Fruit fly (Drosophila melanogaster) whole organism, embryonic: ENCODE data around the gene CG31041.
A peak's percentile ranks its signal among the peaks of the same experiment; 100 is the strongest.

ENCODE experiments used
- Blimp-1 ChIP-seq: fragments of 200-800 bp; sonication (Bioruptor generic); optimal IDR thresholded peaks from 3 replicates; lab custom pipeline; 2018; ENCODE audit warnings: missing biosample characterization, missing genetic modification characterization, mild to moderate bottlenecking, moderate library complexity, missing genetic modification reagents
- CG10979 ChIP-seq: fragments of 200-800 bp; sonication (Bioruptor generic); optimal IDR thresholded peaks from 2 replicates; lab custom pipeline; 2018; ENCODE audit warnings: missing biosample characterization, mild to moderate bottlenecking, missing genetic modification characterization, moderate library complexity
- CG12942 ChIP-seq: fragments of 200-800 bp; sonication (Bioruptor generic); optimal IDR thresholded peaks from 3 replicates; lab custom pipeline; 2016; ENCODE audit warnings: missing biosample characterization, missing genetic modification characterization
- CG14710 ChIP-seq: fragments of 200-800 bp; sonication (Bioruptor generic); optimal IDR thresholded peaks from 3 replicates; lab custom pipeline; 2019; ENCODE audit warnings: missing biosample characterization, mild to moderate bottlenecking, missing genetic modification characterization, moderate library complexity
- CG1602 ChIP-seq: fragments of 200-800 bp; sonication (Bioruptor generic); optimal IDR thresholded peaks from 3 replicates; lab custom pipeline; 2016; ENCODE audit warnings: missing biosample characterization, missing genetic modification characterization
- CG1647 ChIP-seq: fragments of 200-800 bp; sonication (Bioruptor generic); optimal IDR thresholded peaks from 3 replicates; lab custom pipeline; 2016; ENCODE audit warnings: missing biosample characterization, missing genetic modification characterization
- CG16813 ChIP-seq: fragments of 200-800 bp; sonication (Bioruptor generic); IDR thresholded peaks from 3 replicates; pipeline ENCODE4 v1.3.6; 2022; ENCODE audit warnings: missing biosample characterization, missing genetic modification characterization; ENCODE audit not compliant: partially characterized antibody
- CG1832 ChIP-seq: fragments of 200-800 bp; sonication (Bioruptor generic); optimal IDR thresholded peaks from 2 replicates; lab custom pipeline; 2017; ENCODE audit warnings: missing biosample characterization, mild to moderate bottlenecking, missing genetic modification characterization, inconsistent platforms
- CG4820 ChIP-seq: fragments of 200-800 bp; sonication (Bioruptor generic); optimal IDR thresholded peaks from 3 replicates; lab custom pipeline; 2016; ENCODE audit warnings: missing biosample characterization, missing genetic modification characterization
- CG6272 ChIP-seq: fragments of 200-800 bp; sonication (Bioruptor generic); IDR thresholded peaks from 2 replicates; pipeline ENCODE4 v1.3.6; 2022; ENCODE audit warnings: missing biosample characterization, missing genetic modification characterization
- CG7987 ChIP-seq: fragments of 200-800 bp; sonication (Bioruptor generic); optimal IDR thresholded peaks from 2 replicates; lab custom pipeline; 2018; ENCODE audit warnings: missing biosample characterization, mild to moderate bottlenecking, missing genetic modification characterization, moderate library complexity
- CG9609 ChIP-seq: fragments of 200-800 bp; sonication (Bioruptor generic); optimal IDR thresholded peaks from 3 replicates; lab custom pipeline; 2016; ENCODE audit warnings: missing biosample characterization, missing genetic modification characterization
- CG9797 ChIP-seq: fragments of 200-800 bp; sonication (Bioruptor generic); optimal IDR thresholded peaks from 3 replicates; lab custom pipeline; 2018; ENCODE audit warnings: missing biosample characterization, mild to moderate bottlenecking, missing genetic modification characterization
- D ChIP-seq, 2 experiments: fragments of 200-800 bp in 1 of 2; fragments of >200 bp in 1 of 2; sonication (Bioruptor generic) in 1 of 2; optimal IDR thresholded peaks; 2 replicates in 1 of 2; 3 replicates in 1 of 2; lab custom pipeline; 2017; ENCODE audit warnings: mild to moderate bottlenecking in 1 of 2, missing biosample characterization in 1 of 2, missing genetic modification characterization in 1 of 2, missing genetic modification reagents in 1 of 2
- Gsc ChIP-seq: fragments of 200-800 bp; sonication (Bioruptor generic); IDR thresholded peaks from 2 replicates; pipeline ENCODE4 v1.3.6; 2022; ENCODE audit warnings: missing biosample characterization, missing genetic modification characterization
- HLH54F ChIP-seq: fragments of 200-800 bp; sonication (Bioruptor generic); optimal IDR thresholded peaks from 3 replicates; lab custom pipeline; 2016; ENCODE audit warnings: missing biosample characterization, missing genetic modification characterization
- Hr51 ChIP-seq, 2 experiments: fragments of 200-800 bp; sonication (Bioruptor generic); optimal IDR thresholded peaks; 2 replicates in 1 of 2; 3 replicates in 1 of 2; lab custom pipeline; 2016 to 2018; ENCODE audit warnings: missing biosample characterization in 2 of 2, missing genetic modification characterization in 2 of 2, mild to moderate bottlenecking in 1 of 2, moderate library complexity in 1 of 2
- Kr ChIP-seq: fragments of 200-800 bp; sonication (Bioruptor generic); optimal IDR thresholded peaks from 2 replicates; lab custom pipeline; 2017; ENCODE audit warnings: missing biosample characterization, mild to moderate bottlenecking, missing genetic modification characterization
- Lhr ChIP-seq: fragments of 200-800 bp; sonication (Bioruptor generic); optimal IDR thresholded peaks from 3 replicates; lab custom pipeline; 2017; ENCODE audit warnings: mild to moderate bottlenecking, missing biosample characterization, missing genetic modification reagents, missing genetic modification characterization
- Max ChIP-seq: fragments of 200-800 bp; sonication (Bioruptor generic); optimal IDR thresholded peaks from 2 replicates; lab custom pipeline; 2016; ENCODE audit warnings: missing biosample characterization, mild to moderate bottlenecking, missing genetic modification characterization
- NK7.1 ChIP-seq: fragments of 200-800 bp; sonication (Bioruptor generic); optimal IDR thresholded peaks from 3 replicates; lab custom pipeline; 2016; ENCODE audit warnings: missing biosample characterization, missing genetic modification characterization
- Nf-YB ChIP-seq: fragments of 200-800 bp; sonication (Bioruptor generic); optimal IDR thresholded peaks from 3 replicates; lab custom pipeline; 2019; ENCODE audit warnings: missing biosample characterization, mild to moderate bottlenecking, missing genetic modification characterization, moderate library complexity
- Sin3A ChIP-seq: fragments of >200 bp; optimal IDR thresholded peaks from 2 replicates; lab custom pipeline; 2018
- TFAM ChIP-seq: fragments of 200-800 bp; sonication (Bioruptor generic); optimal IDR thresholded peaks from 2 replicates; lab custom pipeline; 2017; ENCODE audit warnings: missing biosample characterization, missing genetic modification characterization, inconsistent platforms
- Tbp ChIP-seq: fragments of >200 bp; optimal IDR thresholded peaks from 2 replicates; lab custom pipeline; 2018; ENCODE audit warnings: missing biosample characterization, missing genetic modification characterization
- ac ChIP-seq: fragments of 200-800 bp; sonication (Bioruptor generic); optimal IDR thresholded peaks from 3 replicates; lab custom pipeline; 2017; ENCODE audit warnings: missing biosample characterization, mild to moderate bottlenecking, missing genetic modification characterization
- caup ChIP-seq: fragments of 200-800 bp; sonication (Bioruptor generic); optimal IDR thresholded peaks from 3 replicates; lab custom pipeline; 2017; ENCODE audit warnings: missing biosample characterization, mild to moderate bottlenecking, missing genetic modification characterization, moderate library complexity; ENCODE audit not compliant: severe bottlenecking
- fd3F ChIP-seq: fragments of 200-800 bp; sonication (Bioruptor generic); optimal IDR thresholded peaks from 2 replicates; lab custom pipeline; 2018; ENCODE audit warnings: missing biosample characterization, mild to moderate bottlenecking, missing genetic modification characterization, moderate library complexity
- grau ChIP-seq: fragments of 200-800 bp; optimal IDR thresholded peaks from 3 replicates; lab custom pipeline; 2019; ENCODE audit warnings: missing biosample characterization, mild to moderate bottlenecking, missing genetic modification characterization, moderate library complexity
- nmo ChIP-seq: fragments of 200-800 bp; sonication (Bioruptor generic); optimal IDR thresholded peaks from 2 replicates; lab custom pipeline; 2018; ENCODE audit warnings: missing biosample characterization, mild to moderate bottlenecking, missing genetic modification characterization, moderate library complexity
- phol ChIP-seq: fragments of 200-800 bp; sonication (Bioruptor generic); optimal IDR thresholded peaks from 3 replicates; lab custom pipeline; 2018; ENCODE audit warnings: missing biosample characterization, mild to moderate bottlenecking, missing genetic modification characterization, moderate library complexity
- prd ChIP-seq, 3 experiments: fragments of >200 bp in 2 of 3; fragments of 200-800 bp in 1 of 3; sonication (Bioruptor generic) in 1 of 3; optimal IDR thresholded peaks in 2 of 3; IDR thresholded peaks in 1 of 3; 2 replicates in 2 of 3; 3 replicates in 1 of 3; pipeline versions ENCODE4 v1.3.6 to Lab custom; 2017 to 2022; ENCODE audit warnings: missing biosample characterization in 1 of 3, missing genetic modification characterization in 1 of 3
- run ChIP-seq: fragments of 200-800 bp; sonication (Bioruptor generic); optimal IDR thresholded peaks from 3 replicates; lab custom pipeline; 2018; ENCODE audit warnings: missing biosample characterization, mild to moderate bottlenecking, missing genetic modification characterization
- sisA ChIP-seq: fragments of 200-800 bp; sonication (Bioruptor generic); IDR thresholded peaks from 2 replicates; pipeline ENCODE4 v1.3.6; 2022; ENCODE audit warnings: missing biosample characterization, missing genetic modification characterization
- slbo ChIP-seq: fragments of 200-800 bp; sonication (Bioruptor generic); IDR thresholded peaks from 2 replicates; pipeline ENCODE4 v1.3.6; 2022; ENCODE audit warnings: missing biosample characterization, missing genetic modification characterization
- stc ChIP-seq: fragments of 200-800 bp; sonication (Bioruptor generic); IDR thresholded peaks from 2 replicates; pipeline ENCODE4 v1.3.6; 2022; ENCODE audit warnings: missing biosample characterization, missing genetic modification characterization
- tll ChIP-seq, 2 experiments: fragments of 200-800 bp in 1 of 2; fragments of >200 bp in 1 of 2; sonication (Bioruptor generic) in 1 of 2; optimal IDR thresholded peaks; 2 replicates each; lab custom pipeline; 2017 to 2019; ENCODE audit warnings: missing biosample characterization in 2 of 2, missing genetic modification characterization in 2 of 2, mild to moderate bottlenecking in 1 of 2, moderate library complexity in 1 of 2
- tna ChIP-seq: fragments of 200-800 bp; sonication (Bioruptor generic); IDR thresholded peaks from 2 replicates; pipeline ENCODE4 v1.3.6; 2022; ENCODE audit warnings: missing biosample characterization, missing genetic modification characterization; ENCODE audit not compliant: partially characterized antibody
- trh ChIP-seq: fragments of 200-800 bp; sonication (Bioruptor generic); optimal IDR thresholded peaks from 2 replicates; lab custom pipeline; 2016; ENCODE audit warnings: missing biosample characterization, missing genetic modification characterization
- vvl ChIP-seq: fragments of 200-800 bp; sonication (Bioruptor generic); IDR thresholded peaks from 2 replicates; pipeline ENCODE4 v1.3.6; 2022; ENCODE audit warnings: missing biosample characterization, missing genetic modification characterization
- zen ChIP-seq: fragments of 200-800 bp; sonication (Bioruptor generic); optimal IDR thresholded peaks from 3 replicates; lab custom pipeline; 2018; ENCODE audit warnings: missing biosample characterization, mild to moderate bottlenecking, missing genetic modification characterization, moderate library complexity

CG31041 gene

DNA sequence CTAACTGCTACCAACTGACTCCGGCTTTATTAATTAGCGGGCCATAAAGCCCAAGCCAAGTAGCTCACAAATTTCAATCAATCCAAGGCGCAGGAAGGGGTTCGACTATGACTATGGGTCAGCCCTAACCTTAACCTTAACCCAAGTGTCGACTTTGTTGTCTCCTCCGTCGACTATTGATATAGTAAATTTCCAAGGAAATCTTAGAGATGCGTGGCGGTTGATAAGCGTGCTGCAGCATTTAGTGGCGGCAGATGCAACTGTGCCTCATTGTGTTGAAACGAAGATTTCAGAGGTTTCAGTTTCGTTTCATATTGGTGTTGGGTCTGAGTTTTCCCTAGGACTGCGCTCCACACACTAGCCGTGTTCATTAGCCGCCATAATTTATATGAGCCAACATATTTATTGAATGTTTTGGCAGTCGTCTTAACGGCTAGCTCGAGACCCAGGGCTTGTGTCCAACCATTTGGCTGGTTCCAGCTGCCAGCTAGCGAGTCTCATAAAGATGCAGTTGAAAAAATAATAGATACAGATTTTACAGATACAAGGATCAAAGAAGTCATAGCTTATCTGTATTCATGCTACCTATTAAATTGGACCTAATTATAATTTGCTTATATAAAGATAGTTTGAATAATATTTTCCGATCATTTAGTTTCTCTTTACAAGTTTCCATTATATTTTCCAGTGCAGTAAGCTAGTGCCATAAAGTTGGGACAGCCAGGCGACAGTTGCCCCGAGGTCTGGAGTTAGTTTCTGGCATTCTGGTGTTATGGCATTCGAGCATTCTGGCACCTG lies 43.3 kb downstream of the CG31041 start (continued):
- TF ChIP-seq run (tag; lab: Kevin White, UChicago) (no peak), trh (GFP tag; lab: Kevin White, UChicago) (no peak), Tbp (GFP tag; lab: Kevin White, UChicago) (no peak), Kr (GFP tag; lab: Kevin White, UChicago) (no peak), NK7.1 (no peak), CG14710 (peak; percentile 39), Blimp-1 (GFP tag; lab: Kevin White, UChicago) (peak; percentile 3), CG1602 (GFP tag; lab: Kevin White, UChicago) (no peak), CG7987 (GFP tag; lab: Kevin White, UChicago) (no peak), fd3F (GFP tag; lab: Kevin White, UChicago) (no peak), CG10979 (tag; lab: Kevin White, UChicago) (peak; percentile 49), CG16813 (no peak), CG9609 (GFP tag; lab: Kevin White, UChicago) (no peak), grau (peak; percentile 23), Gsc (no peak), TFAM (GFP tag; lab: Kevin White, UChicago) (no peak), CG1647 (no peak), vvl (GFP tag; lab: Robert Waterston, UW) (no peak), tna (GFP tag; lab: Robert Waterston, UW) (no peak), ac (GFP tag; lab: Kevin White, UChicago) (peak; percentile 47), stc (GFP tag; lab: Robert Waterston, UW) (no peak), phol (peak; percentile 31), Hr51 (GFP tag; optimal IDR thresholded peaks at IDR 0.05; lab: Kevin White, UChicago) (no peak), Sin3A (no peak), nmo (GFP tag; lab: Kevin White, UChicago) (peak; percentile 8), slbo (GFP tag; lab: Robert Waterston, UW) (no peak), sisA (GFP tag; lab: Robert Waterston, UW) (no peak)
- TF ChIP-seq, all 482 proteins: peak for 29

DNA sequence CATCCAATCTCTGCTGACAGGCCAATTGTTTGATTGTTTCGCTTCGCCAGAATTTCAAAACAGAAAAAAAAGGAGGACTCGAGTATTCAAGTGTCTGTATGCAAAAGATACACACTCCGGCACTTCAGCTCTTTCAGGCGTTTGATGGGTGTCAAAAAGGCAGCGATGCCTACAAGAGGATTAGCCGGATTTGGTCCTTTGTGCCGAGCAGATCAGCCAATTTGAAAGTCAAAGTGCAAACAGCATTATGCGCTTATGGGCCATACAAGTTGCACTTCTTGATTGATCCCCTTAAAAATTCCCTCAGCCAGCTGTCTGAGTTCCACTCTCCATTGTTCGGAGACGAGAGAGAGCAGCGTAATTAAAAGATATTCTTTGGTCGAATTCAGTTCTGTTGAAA lies 44.3 kb downstream of the CG31041 start:
- no peak for TF ChIP-seq caup (GFP tag; lab: Kevin White, UChicago)
- TF ChIP-seq CG9797 = no peak
- no peak for TF ChIP-seq HLH54F
- no peak for TF ChIP-seq CG12942 (GFP tag; lab: Kevin White, UChicago)
- TF ChIP-seq tll (GFP tag; optimal IDR thresholded peaks at IDR 0.05; lab: Kevin White, UChicago) = peak in 1 of 2 experiments; percentile 96
- no peak for TF ChIP-seq Lhr (GFP tag; lab: Kevin White, UChicago)
- no peak for TF ChIP-seq CG6272
- no peak for TF ChIP-seq fd3F (GFP tag; lab: Kevin White, UChicago)
- peak; percentile 67 for TF ChIP-seq D (optimal IDR thresholded peaks at IDR 0.05; lab: Kevin White, UChicago)
- TF ChIP-seq D (GFP tag; optimal IDR thresholded peaks at IDR 0.05; lab: Kevin White, UChicago) = no peak

DNA sequence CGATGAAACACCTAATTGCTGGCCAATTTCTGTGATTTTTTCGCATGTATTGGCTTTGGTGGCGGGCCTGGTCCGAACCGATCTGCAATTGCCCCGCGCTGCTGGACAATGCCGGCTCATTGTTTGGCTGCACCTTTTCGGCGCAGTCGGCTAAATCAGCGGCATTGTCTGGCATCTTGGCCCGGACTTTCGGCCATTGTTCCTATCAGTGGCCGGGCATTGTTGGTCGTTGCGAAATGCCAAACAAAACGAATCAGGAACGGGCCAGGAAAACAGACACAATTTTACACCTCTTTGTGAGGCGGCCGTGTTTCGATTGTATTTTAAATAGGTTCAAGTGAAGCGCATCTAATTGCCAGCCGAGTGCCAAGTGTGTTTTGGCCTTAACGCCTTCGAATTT lies 45.5 kb downstream of the CG31041 start:
- TF ChIP-seq Nf-YB (GFP tag; lab: Kevin White, UChicago) = no peak
- TF ChIP-seq D (optimal IDR thresholded peaks at IDR 0.05; lab: Kevin White, UChicago) = peak; percentile 96
- TF ChIP-seq D (GFP tag; optimal IDR thresholded peaks at IDR 0.05; lab: Kevin White, UChicago) = no peak
- peak in 1 of 2 experiments; percentile 37 for TF ChIP-seq tll (GFP tag; optimal IDR thresholded peaks at IDR 0.05; lab: Kevin White, UChicago)
- peak; percentile 69 for TF ChIP-seq zen
- no peak for TF ChIP-seq Max (GFP tag; lab: Kevin White, UChicago)
- no peak for TF ChIP-seq CG4820 (GFP tag; lab: Kevin White, UChicago)
- TF ChIP-seq Blimp-1 (GFP tag; lab: Kevin White, UChicago) = no peak
- no peak for TF ChIP-seq prd (optimal IDR thresholded peaks at IDR 0.05; lab: Kevin White, UChicago)
- TF ChIP-seq prd (GFP tag; IDR thresholded peaks at IDR 0.05; lab: Robert Waterston, UW) = 0 out of 3 replicates have a peak, but pooled peaks have one; percentile 12
- TF ChIP-seq CG1832 (GFP tag; lab: Kevin White, UChicago) = no peak
